Fruit fly (Drosophila melanogaster): ENCODE data around the gene mwh.

mwh gene

DNA sequence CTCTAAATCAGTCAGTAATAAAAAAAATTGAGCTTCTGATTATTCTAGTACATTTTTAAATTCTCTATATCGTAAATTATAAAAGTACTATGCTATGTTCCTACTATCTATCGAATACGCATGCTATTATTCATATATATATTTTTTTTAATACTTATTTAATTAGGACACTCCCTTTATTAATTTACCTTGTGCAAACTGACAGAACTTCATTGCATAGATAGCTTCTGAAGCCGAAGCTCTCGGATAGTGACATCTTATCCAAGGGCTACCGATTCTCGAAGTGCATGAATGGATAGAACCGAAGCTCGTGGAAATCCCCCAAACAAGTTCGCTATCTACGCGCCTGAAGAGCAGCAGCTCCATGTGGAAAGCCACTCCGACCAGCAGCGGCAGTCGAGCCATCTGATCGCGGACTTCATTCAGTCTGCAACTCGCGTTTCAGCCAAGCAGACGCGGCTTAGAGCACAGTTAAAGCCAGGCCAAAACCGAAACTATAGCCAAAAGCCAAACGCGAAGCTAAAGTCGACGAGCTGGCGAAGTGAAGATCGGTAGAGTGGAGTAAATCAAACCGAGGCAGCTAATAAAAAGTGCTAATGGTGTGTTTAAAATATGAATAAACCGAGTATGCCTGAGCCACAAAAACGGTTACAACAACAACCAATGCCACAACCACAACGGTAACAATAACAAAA is at the start of gene mwh:
Gene mwh (plus strand): TSS at position 430 of the 695 bp plus-strand sequence.
- TF ChIP-seq CG34367 (tag; optimal IDR thresholded peaks at IDR 0.05) = no peak
- peak; percentile 31 for TF ChIP-seq CG14655 (GFP tag; optimal IDR thresholded peaks at IDR 0.05)
- TF ChIP-seq CG8301 (tag; optimal IDR thresholded peaks at IDR 0.05) = peak; percentile 41
- TF ChIP-seq gl (tag; optimal IDR thresholded peaks at IDR 0.05) = no peak

DNA sequence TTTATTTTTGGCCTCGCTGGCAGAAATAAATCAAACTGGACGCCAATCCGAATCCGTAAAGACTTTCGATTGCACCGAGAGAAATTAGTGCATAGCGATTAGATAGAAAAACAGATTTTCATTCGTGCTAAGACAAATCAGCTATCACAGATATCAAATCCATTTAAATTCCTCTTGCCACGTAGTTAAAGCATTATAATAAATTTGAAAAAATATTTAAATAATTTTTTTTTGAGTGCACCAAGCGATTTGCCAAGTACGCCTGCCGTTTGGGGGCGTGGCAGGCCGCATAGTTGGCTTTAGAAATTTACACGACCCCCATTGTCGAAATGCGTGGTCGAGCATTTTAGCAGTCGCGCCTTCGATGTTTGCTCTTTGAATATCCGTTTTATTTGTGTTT is 48.9 kb upstream of the mwh start:
- TF ChIP-seq CG13204 (GFP tag; optimal IDR thresholded peaks at IDR 0.05) = no peak
- TF ChIP-seq CG4496 (GFP tag; IDR thresholded peaks at IDR 0.05) = peak; percentile 39; the same call in 1 of the 3 replicates

DNA sequence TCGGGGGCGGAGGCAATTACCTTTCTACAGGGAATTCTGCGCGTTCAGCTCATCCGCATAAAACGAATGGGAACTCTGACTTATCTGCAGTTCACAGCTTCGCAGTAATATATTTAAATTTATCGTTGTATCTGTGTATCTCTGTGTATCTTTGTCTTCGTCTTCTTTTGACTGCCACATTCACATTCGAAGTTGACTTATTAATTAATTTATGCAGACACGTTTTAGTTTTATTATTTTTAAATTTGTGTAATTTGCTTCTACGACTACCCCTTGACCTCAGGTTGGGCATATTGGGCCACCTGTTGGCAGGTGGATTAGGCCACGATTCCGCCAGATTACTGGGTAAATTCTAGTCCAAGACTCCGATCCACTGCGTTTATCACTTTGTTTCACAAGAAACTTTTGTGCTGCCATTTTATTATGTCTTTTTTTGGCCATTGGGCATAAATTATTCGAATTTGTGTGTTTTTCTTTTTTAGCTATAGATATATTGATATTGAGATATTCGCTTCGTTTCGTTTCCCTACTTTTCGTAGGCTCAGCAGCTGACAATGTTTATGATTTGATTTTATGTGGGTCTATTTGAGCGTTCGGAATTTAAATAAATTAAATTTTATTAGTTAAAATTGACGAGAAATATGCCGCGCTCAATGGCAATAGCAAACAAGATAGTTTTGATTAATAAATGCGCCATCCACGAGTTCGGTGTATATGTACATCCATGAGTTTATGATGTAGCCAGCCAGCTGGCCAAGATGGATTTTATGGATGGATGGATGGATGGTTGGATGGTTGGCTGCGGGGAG is 47.8 kb upstream of the mwh start:
- TF ChIP-seq CG8159 (tag; optimal IDR thresholded peaks at IDR 0.05) (no peak), CG17806 (tag; optimal IDR thresholded peaks at IDR 0.05) (no peak), CG10348 (GFP tag; IDR thresholded peaks at IDR 0.05) (no peak), CG14655 (GFP tag; optimal IDR thresholded peaks at IDR 0.05) (no peak), fd96Ca (GFP tag; IDR thresholded peaks at IDR 0.05) (no peak), CG34367 (tag; optimal IDR thresholded peaks at IDR 0.05) (no peak), Snoo (tag; optimal IDR thresholded peaks at IDR 0.05) (no peak), CG9948 (tag; optimal IDR thresholded peaks at IDR 0.05) (no peak), CG8301 (tag; optimal IDR thresholded peaks at IDR 0.05) (no peak)

DNA sequence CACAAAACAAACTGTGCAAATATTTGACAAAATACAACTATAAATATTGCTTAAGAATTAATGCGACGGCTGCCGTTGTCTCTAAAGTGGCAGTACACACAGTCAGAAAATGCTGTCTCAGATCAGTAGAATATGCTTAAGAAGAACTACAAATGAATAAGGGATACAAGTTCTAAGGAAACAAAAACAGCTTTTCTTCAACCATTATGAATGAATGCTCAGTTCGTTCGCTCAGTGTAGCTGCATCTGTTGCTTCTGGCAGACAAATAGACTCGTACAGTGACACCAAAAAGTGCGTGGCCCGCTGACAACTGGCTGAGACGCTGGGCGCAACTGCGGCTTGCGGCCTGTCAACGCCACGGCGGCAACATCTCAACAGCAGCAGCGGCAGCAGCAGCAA is 34.8 kb upstream of the mwh start:
- TF ChIP-seq CG17806 (tag; optimal IDR thresholded peaks at IDR 0.05) (peak; percentile 12), CG15710 (tag; optimal IDR thresholded peaks at IDR 0.05) (peak; percentile 5), CG9948 (tag; optimal IDR thresholded peaks at IDR 0.05) (peak; percentile 11), CG14655 (GFP tag; optimal IDR thresholded peaks at IDR 0.05) (peak; percentile 48), CG4496 (GFP tag; IDR thresholded peaks at IDR 0.05) (peak; percentile 79), gl (tag; optimal IDR thresholded peaks at IDR 0.05) (no peak), CG32121 (GFP tag; IDR thresholded peaks at IDR 0.05) (peak; percentile 50; the same call in 1 of the 2 replicates), CG8301 (tag; optimal IDR thresholded peaks at IDR 0.05) (peak; percentile 29), CG8159 (tag; optimal IDR thresholded peaks at IDR 0.05) (peak; percentile 4), EcR (GFP tag; optimal IDR thresholded peaks at IDR 0.05) (no peak), rn (GFP tag; IDR thresholded peaks at IDR 0.05) (0 out of 2 replicates have a peak, but pooled peaks have one; percentile 28), CG10348 (GFP tag; IDR thresholded peaks at IDR 0.05) (no peak), fd96Ca (GFP tag; IDR thresholded peaks at IDR 0.05) (0 out of 3 replicates have a peak, but pooled peaks have one; percentile 49), CG12605 (GFP tag; IDR thresholded peaks at IDR 0.05) (0 out of 2 replicates have a peak, but pooled peaks have one; percentile 23), Pif1B (GFP tag; optimal IDR thresholded peaks at IDR 0.05) (no peak)

DNA sequence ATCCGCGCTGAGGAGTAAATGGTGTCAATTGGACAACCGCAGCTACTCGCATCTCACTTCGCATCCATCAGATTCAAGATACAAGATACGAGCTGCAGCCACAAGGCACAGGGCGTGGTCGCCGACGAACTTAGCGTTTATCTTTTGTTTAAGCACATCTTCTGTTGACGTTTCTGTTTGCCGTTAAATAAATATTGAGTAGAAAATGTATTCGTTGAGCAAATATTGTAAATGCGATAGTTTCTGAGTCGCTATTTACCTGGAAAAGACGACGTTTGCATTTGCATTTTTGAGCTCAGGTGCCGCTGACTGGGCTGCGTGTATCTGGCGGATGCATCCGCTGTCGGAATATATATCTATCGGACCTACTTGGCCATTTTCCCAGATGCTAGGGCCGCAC is 34.3 kb upstream of the mwh start:
- TF ChIP-seq Ets98B (GFP tag; IDR thresholded peaks at IDR 0.05) (peak; percentile 35; the same call in 1 of the 2 replicates), CG12605 (GFP tag; IDR thresholded peaks at IDR 0.05) (no peak), Pif1B (GFP tag; optimal IDR thresholded peaks at IDR 0.05) (peak; percentile 1), Pif1A (GFP tag; optimal IDR thresholded peaks at IDR 0.05) (peak; percentile 9), CG14655 (GFP tag; optimal IDR thresholded peaks at IDR 0.05) (no peak)

DNA sequence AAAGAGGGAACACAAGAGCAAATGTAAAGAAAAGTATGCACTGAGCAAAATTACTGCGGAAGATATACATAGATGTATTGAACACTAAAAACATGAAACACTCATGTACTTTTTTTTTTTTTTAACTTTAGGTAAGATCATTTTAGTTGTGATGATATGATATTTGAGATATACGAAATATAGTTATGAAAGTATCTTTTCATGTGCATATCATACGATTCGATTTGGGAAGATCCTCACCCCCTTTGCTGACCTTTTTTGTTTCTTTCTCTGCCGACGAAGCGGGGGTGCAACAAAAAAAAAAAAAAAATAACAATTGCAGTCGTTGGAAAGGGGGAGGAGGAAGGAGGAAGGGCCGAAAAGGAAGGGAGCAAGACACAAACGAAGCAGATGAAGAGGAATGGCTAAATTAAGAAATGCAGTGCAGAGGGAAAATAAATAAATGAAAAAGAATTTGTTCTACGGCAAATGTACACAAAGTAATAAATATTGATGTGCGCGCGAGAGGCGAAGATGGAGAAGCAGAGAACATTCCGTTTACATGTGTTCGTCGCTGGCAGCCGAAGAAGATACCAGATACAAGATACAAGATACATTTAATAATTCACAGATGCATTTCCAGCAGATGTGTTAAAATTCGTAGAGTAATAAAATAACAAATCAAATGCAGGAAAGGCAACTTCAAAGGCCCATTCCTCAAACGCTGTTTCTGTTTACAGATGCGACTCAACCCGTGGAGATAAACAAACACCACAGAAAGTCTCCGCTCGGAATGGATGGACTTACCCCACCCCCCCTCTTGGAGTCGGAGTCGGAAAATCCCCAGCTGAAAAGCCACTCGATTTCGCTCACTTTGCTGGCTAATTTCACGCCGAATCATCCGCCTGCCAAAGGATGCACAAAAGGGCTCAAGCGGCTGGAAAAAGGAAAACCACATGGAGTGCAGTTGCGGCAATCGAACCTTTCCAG is 33.4 kb upstream of the mwh start:
- peak; percentile 42 for TF ChIP-seq CG15710 (tag; optimal IDR thresholded peaks at IDR 0.05)
- TF ChIP-seq CG14655 (GFP tag; optimal IDR thresholded peaks at IDR 0.05) = no peak
- TF ChIP-seq fd96Ca (GFP tag; IDR thresholded peaks at IDR 0.05) = no peak
- TF ChIP-seq Ets98B (GFP tag; IDR thresholded peaks at IDR 0.05) = no peak
- peak; percentile 57 for TF ChIP-seq CG8159 (tag; optimal IDR thresholded peaks at IDR 0.05)
- peak; percentile 32 for TF ChIP-seq CG9948 (tag; optimal IDR thresholded peaks at IDR 0.05)
- TF ChIP-seq CG34367 (tag; optimal IDR thresholded peaks at IDR 0.05) = no peak
- TF ChIP-seq CG4496 (GFP tag; IDR thresholded peaks at IDR 0.05) = no peak
- no peak for TF ChIP-seq CG10348 (GFP tag; IDR thresholded peaks at IDR 0.05)
- TF ChIP-seq rn (GFP tag; IDR thresholded peaks at IDR 0.05) = no peak
- peak; percentile 30 for TF ChIP-seq Snoo (tag; optimal IDR thresholded peaks at IDR 0.05)
- no peak for TF ChIP-seq CG12605 (GFP tag; IDR thresholded peaks at IDR 0.05)
- TF ChIP-seq D1 (tag; optimal IDR thresholded peaks at IDR 0.05) = no peak
- no peak for TF ChIP-seq gl (tag; optimal IDR thresholded peaks at IDR 0.05)
- peak; percentile 22 for TF ChIP-seq Pif1B (GFP tag; optimal IDR thresholded peaks at IDR 0.05)
- no peak for TF ChIP-seq CG8301 (tag; optimal IDR thresholded peaks at IDR 0.05)
- peak; percentile 30 for TF ChIP-seq CG17806 (tag; optimal IDR thresholded peaks at IDR 0.05)
- TF ChIP-seq EcR (GFP tag; optimal IDR thresholded peaks at IDR 0.05) = no peak
- TF ChIP-seq CG32121 (GFP tag; IDR thresholded peaks at IDR 0.05) = no peak
- no peak for TF ChIP-seq CG13204 (GFP tag; optimal IDR thresholded peaks at IDR 0.05)
- TF ChIP-seq Pif1A (GFP tag; optimal IDR thresholded peaks at IDR 0.05) = peak; percentile 50

All from whole organism, pupa.